Fruit fly (Drosophila melanogaster) Kc167 (cell line): ENCODE data around the gene CG16995.

Experiments
- Myc ChIP-seq: fragments of >200 bp; optimal IDR thresholded peaks from 2 replicates; lab custom pipeline; 2017; ENCODE audit warnings: missing external identifiers
- Sin3A ChIP-seq: fragments of >200 bp; optimal IDR thresholded peaks from 2 replicates; lab custom pipeline; 2018; ENCODE audit warnings: missing external identifiers
- h ChIP-seq: fragments of >200 bp; optimal IDR thresholded peaks from 3 replicates; lab custom pipeline; 2018; ENCODE audit warnings: missing external identifiers
- insv ChIP-seq: fragments of >200 bp; optimal IDR thresholded peaks from 3 replicates; lab custom pipeline; 2018; ENCODE audit warnings: missing external identifiers
- psq ChIP-seq: fragments of >200 bp; optimal IDR thresholded peaks from 2 replicates; lab custom pipeline; 2017; ENCODE audit warnings: missing external identifiers
- ttk ChIP-seq: sonication (Bioruptor generic); optimal IDR thresholded peaks from 2 replicates; lab custom pipeline; 2017; ENCODE audit warnings: missing external identifiers

The CG16995 gene

dm6 chr2L:2307648-2308047 lies at the start of gene CG16995:
TSS of gene CG16995 (plus strand) at chr2L:2307948.
- TF ChIP-seq insv (lab: Kevin White, UChicago) (no peak), Sin3A (lab: Kevin White, UChicago) (no peak), Myc (lab: Kevin White, UChicago) (no peak), psq (no peak), ttk (no peak), h (no peak)

dm6 chr2L:2263142-2263541 lies 44.6 kb upstream of the CG16995 start, which contains the start of gene CG4270:
TSS of gene CG4270 (plus strand) at chr2L:2263442.
- TF ChIP-seq Myc (lab: Kevin White, UChicago) (no peak), psq (no peak), Sin3A (lab: Kevin White, UChicago) (no peak), insv (lab: Kevin White, UChicago) (no peak), ttk (no peak), h (no peak)

- TF ChIP-seq ttk, result no peak
- no peak for TF ChIP-seq Sin3A (lab: Kevin White, UChicago)
- TF ChIP-seq Myc (lab: Kevin White, UChicago), result no peak
- TF ChIP-seq insv (lab: Kevin White, UChicago), result no peak
- TF ChIP-seq psq, result no peak
- no peak for TF ChIP-seq h
Measured at dm6 chr2L:2265221-2265620, 42.5 kb upstream of the CG16995 start, which contains the start of gene CG34049. TSS of gene CG34049 (minus strand) at chr2L:2265321.

dm6 chr2L:2269040-2269439 lies 38.7 kb upstream of the CG16995 start, which contains the start of gene CG17242:
TSS of gene CG17242 (minus strand) at chr2L:2269140.
- TF ChIP-seq psq (no peak), Sin3A (lab: Kevin White, UChicago) (no peak), ttk (no peak), Myc (lab: Kevin White, UChicago) (no peak), h (no peak), insv (lab: Kevin White, UChicago) (no peak)

DNA sequence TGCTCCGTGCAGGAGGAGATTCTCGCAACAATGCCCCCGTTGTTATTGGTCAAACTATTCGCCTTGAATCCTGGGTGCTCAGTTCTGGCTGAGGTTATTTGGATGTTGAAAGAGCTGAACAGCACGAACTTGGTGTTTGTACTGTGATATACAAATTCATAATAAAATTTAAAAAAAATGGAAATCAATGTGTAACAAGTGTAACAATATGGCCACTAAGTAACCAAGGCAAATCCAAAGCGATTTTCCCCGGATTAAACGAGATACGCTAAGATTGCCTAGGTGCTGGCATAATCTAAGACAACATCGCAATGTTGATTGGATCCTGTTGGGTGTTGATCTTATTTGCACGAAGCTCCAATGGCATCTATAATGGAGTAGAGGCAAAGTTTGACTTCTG lies 22.9 kb upstream of the CG16995 start, which contains the start of gene CG4271:
Gene CG4271 (plus strand): TSS at position 301 of the 400 bp plus-strand sequence.
- TF ChIP-seq psq (no peak), insv (lab: Kevin White, UChicago) (no peak), h (no peak), Sin3A (lab: Kevin White, UChicago) (no peak), Myc (lab: Kevin White, UChicago) (no peak), ttk (no peak)

DNA sequence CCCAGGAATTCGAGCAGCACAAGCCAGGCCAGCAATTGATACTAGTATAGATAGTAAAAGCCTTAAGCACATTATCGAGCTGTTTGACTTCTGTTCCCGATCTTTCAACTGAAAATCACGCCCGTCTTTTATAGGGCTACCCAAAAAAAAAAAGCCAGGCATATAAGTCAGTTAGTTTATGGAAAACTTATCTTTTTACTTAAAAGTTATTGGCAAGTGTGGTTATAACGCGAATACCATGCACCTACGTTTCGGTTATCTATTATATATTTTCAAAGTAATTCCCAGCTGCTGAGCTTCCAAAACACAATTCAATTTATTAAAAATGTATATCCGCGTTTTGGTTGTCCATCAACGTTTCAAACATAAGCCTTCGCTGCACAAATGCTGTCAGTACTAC lies 21.0 kb upstream of the CG16995 start, which contains the start of gene CG31681:
Gene CG31681 (minus strand): TSS at position 101 of the 400 bp plus-strand sequence.
- TF ChIP-seq h (no peak), psq (no peak), insv (lab: Kevin White, UChicago) (no peak), Sin3A (lab: Kevin White, UChicago) (no peak), ttk (no peak), Myc (lab: Kevin White, UChicago) (no peak)

DNA sequence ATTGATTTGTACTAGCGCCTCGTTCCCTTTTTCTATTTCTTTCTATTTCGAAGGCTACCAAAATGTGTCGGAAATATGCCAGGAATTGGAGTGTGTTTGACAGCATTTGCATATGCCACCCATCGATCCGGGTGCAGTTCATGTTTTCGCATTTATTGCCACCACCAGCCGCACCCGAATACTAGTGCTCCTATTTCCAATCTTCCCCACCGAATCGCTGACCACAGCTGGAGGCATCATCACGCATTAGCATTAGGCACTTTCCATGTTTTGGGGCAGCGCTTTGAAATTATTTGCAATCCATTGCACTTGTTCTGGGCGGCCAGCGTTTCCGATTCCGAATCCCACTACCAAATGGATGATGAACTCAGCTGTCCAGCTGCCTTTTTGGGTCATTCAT lies 19.9 kb upstream of the CG16995 start, which contains the start of gene CG42658:
Gene CG42658 (minus strand): TSS at position 101 of the 400 bp plus-strand sequence.
- no peak for TF ChIP-seq h
- no peak for TF ChIP-seq insv (lab: Kevin White, UChicago)
- no peak for TF ChIP-seq Myc (lab: Kevin White, UChicago)
- no peak for TF ChIP-seq ttk
- no peak for TF ChIP-seq psq
- TF ChIP-seq Sin3A (lab: Kevin White, UChicago), result no peak

DNA sequence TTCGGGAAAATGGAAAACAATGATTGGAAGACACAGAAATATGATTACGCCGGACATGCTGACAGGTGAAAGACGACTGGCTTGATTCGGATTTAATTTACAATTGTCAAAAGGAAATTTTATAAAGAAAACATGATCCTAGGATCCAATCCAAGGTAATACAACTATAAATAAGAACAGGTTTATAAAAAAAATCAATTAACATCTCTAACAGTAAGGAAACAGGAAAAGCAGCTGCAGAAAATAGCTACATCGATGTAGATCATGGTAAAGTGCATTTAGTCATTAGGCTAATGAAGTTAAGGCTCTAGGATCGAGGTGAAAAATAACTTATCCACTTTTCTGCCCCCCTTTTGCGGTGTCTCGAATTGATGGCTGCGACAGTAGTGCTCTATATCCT lies 18.4 kb upstream of the CG16995 start, which contains the start of gene CG17237:
Gene CG17237 (minus strand): TSS at position 101 of the 400 bp plus-strand sequence.
- TF ChIP-seq Sin3A (lab: Kevin White, UChicago) (no peak), Myc (lab: Kevin White, UChicago) (no peak), ttk (no peak), h (no peak), insv (lab: Kevin White, UChicago) (no peak)

DNA sequence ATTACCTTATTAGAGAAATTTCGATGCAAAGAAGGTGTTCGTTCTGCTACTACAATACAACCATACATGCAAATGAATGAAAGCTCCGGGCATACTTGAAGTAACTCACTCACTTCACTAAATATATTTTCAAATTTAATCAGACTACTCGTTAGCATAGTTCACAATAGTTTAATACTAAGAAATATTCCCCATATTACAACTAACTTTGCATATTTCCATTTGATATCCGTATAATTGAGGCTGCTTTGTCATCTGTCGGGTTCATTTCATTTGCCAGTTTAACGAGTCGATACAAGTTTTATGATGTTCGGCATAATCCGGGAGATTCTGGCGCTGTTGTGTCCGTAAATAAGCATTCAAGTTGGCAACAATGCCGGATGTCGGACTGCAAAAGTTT lies 17.1 kb upstream of the CG16995 start, which contains the start of gene robl22E:
Gene robl22E (minus strand): TSS at position 101 of the 400 bp plus-strand sequence.
- no peak for TF ChIP-seq insv (lab: Kevin White, UChicago)
- TF ChIP-seq ttk, result no peak
- TF ChIP-seq Sin3A (lab: Kevin White, UChicago), result no peak
- no peak for TF ChIP-seq h
- TF ChIP-seq psq, result no peak
- no peak for TF ChIP-seq Myc (lab: Kevin White, UChicago)

dm6 chr2L:2299803-2300202 lies 7.9 kb upstream of the CG16995 start, which contains the start of gene CG31949:
TSS of gene CG31949 (plus strand) at chr2L:2300103.
- TF ChIP-seq Myc (lab: Kevin White, UChicago) (no peak), ttk (no peak), psq (no peak), Sin3A (lab: Kevin White, UChicago) (no peak), insv (lab: Kevin White, UChicago) (no peak), h (no peak)

DNA sequence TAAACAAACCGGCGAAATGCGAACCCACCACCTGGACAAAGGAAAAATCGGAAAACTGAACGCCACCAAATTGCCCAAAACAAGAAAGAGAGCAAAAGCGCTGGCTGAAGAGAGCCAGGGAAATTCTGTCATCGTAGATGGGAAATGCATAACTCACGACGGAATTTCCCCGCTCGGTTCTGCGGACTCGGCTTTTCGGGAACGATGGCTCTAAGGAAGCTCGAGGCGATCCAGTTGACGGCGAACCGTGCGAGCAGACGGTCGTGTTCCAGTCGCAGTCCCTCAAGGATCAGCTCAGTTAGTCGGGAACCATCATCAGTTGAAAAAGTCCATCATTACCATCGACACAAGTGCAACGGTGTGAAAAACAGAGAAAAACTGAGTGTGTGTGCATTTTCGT lies 3.7 kb downstream of the CG16995 start, which contains the start of gene eys:
Gene eys (plus strand): TSS at position 232 of the 400 bp plus-strand sequence.
- TF ChIP-seq Myc (lab: Kevin White, UChicago) (no peak), h (no peak), Sin3A (lab: Kevin White, UChicago) (no peak), psq (no peak), ttk (no peak), insv (lab: Kevin White, UChicago) (no peak)

- TF ChIP-seq Myc (lab: Kevin White, UChicago), result no peak
Measured at dm6 chr2L:2314165-2314564, 6.4 kb downstream of the CG16995 start.

DNA sequence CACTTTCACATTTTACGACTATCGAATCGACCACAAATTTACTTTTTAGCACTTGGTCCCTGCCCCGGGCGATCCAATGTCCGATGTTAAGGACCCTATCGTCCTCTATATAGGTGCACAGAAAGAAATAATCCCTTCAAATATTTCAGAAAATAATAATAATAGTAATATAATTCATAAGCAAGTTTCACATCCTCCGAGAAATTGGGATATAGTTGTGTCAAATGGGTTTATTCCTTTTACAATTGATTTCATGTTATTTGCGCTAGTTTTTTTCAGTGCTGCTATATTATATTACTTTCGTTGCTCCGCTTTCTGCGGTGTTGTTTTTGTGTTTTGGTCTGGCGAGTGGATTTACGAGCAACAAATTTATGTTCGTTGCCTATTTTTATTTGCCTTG lies 40.7 kb downstream of the CG16995 start:
- TF ChIP-seq insv (lab: Kevin White, UChicago) (no peak), Sin3A (lab: Kevin White, UChicago) (no peak), h (no peak), ttk (no peak), Myc (lab: Kevin White, UChicago) (no peak), psq (no peak)
